Worm (Caenorhabditis elegans) whole organism, young adult: ENCODE data around the gene ZK250.13.

ENCODE experiments used
- B0019.2 ChIP-seq: fragments of 200-800 bp; sonication (Bioruptor generic); conservative IDR thresholded peaks from 2 replicates; pipeline ENCODE4 v1.3.6; 2022; ENCODE audit warnings: missing genetic modification reagents, missing genetic modification characterization, missing compliant biosample characterization
- F22D6.2 ChIP-seq: sonication (generic microtip); optimal IDR thresholded peaks from 2 replicates; lab custom pipeline; 2016; ENCODE audit warnings: mild to moderate bottlenecking, missing genetic modification characterization, missing compliant biosample characterization
- F37B4.10 ChIP-seq: fragments of 200-800 bp; sonication (Bioruptor generic); IDR thresholded peaks from 2 replicates; pipeline ENCODE4 v1.3.6; 2022; ENCODE audit warnings: missing genetic modification characterization, missing compliant biosample characterization
- F49E8.2 ChIP-seq: sonication (generic microtip); optimal IDR thresholded peaks from 3 replicates; lab custom pipeline; 2017; ENCODE audit warnings: missing genetic modification characterization, mild to moderate bottlenecking, missing compliant biosample characterization, antibody characterized with exemption, moderate library complexity; ENCODE audit not compliant: insufficient read depth
- K12H6.12 ChIP-seq: fragments of 200-800 bp; sonication (Bioruptor generic); optimal IDR thresholded peaks from 2 replicates; lab custom pipeline; 2018; ENCODE audit warnings: mild to moderate bottlenecking, missing genetic modification characterization, missing compliant biosample characterization
- T07F8.4 ChIP-seq: sonication (generic microtip); optimal IDR thresholded peaks from 2 replicates; lab custom pipeline; 2016; ENCODE audit warnings: mild to moderate bottlenecking, missing genetic modification characterization, moderate library complexity, missing compliant biosample characterization
- Y53F4B.3 ChIP-seq: fragments of 200-800 bp; sonication (Bioruptor generic); IDR thresholded peaks from 2 replicates; pipeline ENCODE4 v1.3.6; 2022; ENCODE audit warnings: missing genetic modification reagents, missing genetic modification characterization, missing compliant biosample characterization
- Y79H2A.3 ChIP-seq: fragments of 200-800 bp; sonication (Bioruptor generic); conservative IDR thresholded peaks from 2 replicates; pipeline ENCODE4 v1.3.6; 2022; ENCODE audit warnings: missing genetic modification reagents, missing genetic modification characterization, missing compliant biosample characterization
- athp-1 ChIP-seq: sonication (generic microtip); optimal IDR thresholded peaks from 2 replicates; lab custom pipeline; 2017; ENCODE audit warnings: mild to moderate bottlenecking, missing genetic modification characterization, missing compliant biosample characterization
- attf-3 ChIP-seq: fragments of 200-800 bp; sonication (Bioruptor generic); conservative IDR thresholded peaks from 2 replicates; pipeline ENCODE4 v1.3.6; 2022; ENCODE audit warnings: missing genetic modification reagents, missing genetic modification characterization, missing compliant biosample characterization
- attf-5 ChIP-seq: fragments of 200-800 bp; sonication (Bioruptor generic); optimal IDR thresholded peaks from 2 replicates; lab custom pipeline; 2018; ENCODE audit warnings: mild to moderate bottlenecking, missing genetic modification characterization, missing compliant biosample characterization
- cebp-1 ChIP-seq, 2 experiments: fragments of 200-800 bp in 1 of 2; sonication (Bioruptor generic) in 1 of 2; sonication (generic microtip) in 1 of 2; IDR thresholded peaks in 1 of 2; optimal IDR thresholded peaks in 1 of 2; 2 replicates each; pipeline versions ENCODE4 v1.3.6 to Lab custom; 2017 to 2022; ENCODE audit warnings: missing compliant biosample characterization in 2 of 2, missing genetic modification characterization in 2 of 2, mild to moderate bottlenecking in 1 of 2, missing genetic modification reagents in 1 of 2, moderate library complexity in 1 of 2
- ceh-58 ChIP-seq: fragments of 200-800 bp; sonication (Bioruptor generic); IDR thresholded peaks from 2 replicates; pipeline ENCODE4 v1.3.6; 2022; ENCODE audit warnings: missing genetic modification characterization, missing compliant biosample characterization
- dpff-1 ChIP-seq: sonication (generic microtip); optimal IDR thresholded peaks from 2 replicates; lab custom pipeline; 2017; ENCODE audit warnings: mild to moderate bottlenecking, missing genetic modification characterization, missing compliant biosample characterization
- ets-4 ChIP-seq: fragments of 200-800 bp; sonication (Bioruptor generic); optimal IDR thresholded peaks from 2 replicates; lab custom pipeline; 2018; ENCODE audit warnings: mild to moderate bottlenecking, missing genetic modification characterization, missing compliant biosample characterization
- gei-17 ChIP-seq: fragments of 200-800 bp; sonication (Bioruptor generic); optimal IDR thresholded peaks from 2 replicates; lab custom pipeline; 2018; ENCODE audit warnings: mild to moderate bottlenecking, missing genetic modification characterization, missing compliant biosample characterization
- him-1 ChIP-seq: sonication (generic microtip); optimal IDR thresholded peaks from 2 replicates; lab custom pipeline; 2016; ENCODE audit warnings: missing genotype, missing genetic modification reagents, missing genetic modification characterization, missing compliant biosample characterization
- hlh-12 ChIP-seq: sonication (generic microtip); optimal IDR thresholded peaks from 2 replicates; lab custom pipeline; 2016; ENCODE audit warnings: missing genetic modification characterization, missing compliant biosample characterization
- hsf-1 ChIP-seq: fragments of 200-800 bp; sonication (Bioruptor generic); IDR thresholded peaks from 2 replicates; pipeline ENCODE4 v1.3.6; 2022; ENCODE audit warnings: missing genetic modification reagents, missing genetic modification characterization, missing compliant biosample characterization
- lag-1 ChIP-seq: fragments of 200-800 bp; sonication (Bioruptor generic); IDR thresholded peaks from 2 replicates; pipeline ENCODE4 v1.3.6; 2022; ENCODE audit warnings: missing genetic modification reagents, missing genetic modification characterization, missing compliant biosample characterization
- let-607 ChIP-seq, 2 experiments: fragments of 200-800 bp in 1 of 2; sonication (Bioruptor generic) in 1 of 2; sonication (generic microtip) in 1 of 2; optimal IDR thresholded peaks; 2 replicates each; lab custom pipeline; 2016 to 2018; ENCODE audit warnings: mild to moderate bottlenecking in 2 of 2, missing compliant biosample characterization in 2 of 2, missing genetic modification characterization in 2 of 2, moderate library complexity in 2 of 2, missing genotype in 1 of 2
- lin-40 ChIP-seq: sonication (generic microtip); optimal IDR thresholded peaks from 2 replicates; lab custom pipeline; 2016; ENCODE audit warnings: missing genetic modification characterization, mild to moderate bottlenecking, missing compliant biosample characterization, missing genotype, missing genetic modification reagents
- madf-8 ChIP-seq: fragments of 200-800 bp; sonication (Bioruptor generic); conservative IDR thresholded peaks from 2 replicates; pipeline ENCODE4 v1.3.6; 2022; ENCODE audit warnings: missing genetic modification reagents, missing genetic modification characterization, missing compliant biosample characterization
- nfya-1 ChIP-seq: sonication (generic microtip); optimal IDR thresholded peaks from 2 replicates; lab custom pipeline; 2017; ENCODE audit warnings: antibody characterized with exemption, missing compliant biosample characterization, missing genetic modification characterization, borderline replicate concordance; ENCODE audit not compliant: insufficient read depth
- nfyb-1 ChIP-seq: fragments of 200-800 bp; sonication (Bioruptor generic); IDR thresholded peaks from 2 replicates; pipeline ENCODE4 v1.3.6; 2022; ENCODE audit warnings: missing genetic modification reagents, missing genetic modification characterization, missing compliant biosample characterization
- nhr-90 ChIP-seq: sonication (generic microtip); optimal IDR thresholded peaks from 2 replicates; lab custom pipeline; 2016; ENCODE audit warnings: missing genotype, mild to moderate bottlenecking, missing genetic modification characterization, missing compliant biosample characterization
- rcor-1 ChIP-seq: fragments of 200-800 bp; sonication (Bioruptor generic); IDR thresholded peaks from 2 replicates; pipeline ENCODE4 v1.3.6; 2022; ENCODE audit warnings: missing genetic modification reagents, missing genetic modification characterization, missing compliant biosample characterization
- sdz-38 ChIP-seq: sonication (generic microtip); optimal IDR thresholded peaks from 2 replicates; lab custom pipeline; 2016; ENCODE audit warnings: missing genotype, missing genetic modification characterization, missing compliant biosample characterization
- snpc-4 ChIP-seq, 5 experiments: fragments of 150-350 bp in 1 of 5; sonication (generic microtip) in 4 of 5; optimal IDR thresholded peaks; 2 replicates each; lab custom pipeline; 2014 to 2018; ENCODE audit warnings: missing genetic modification characterization in 5 of 5, missing biosample characterization in 3 of 5, antibody characterized with exemption in 2 of 5, mild to moderate bottlenecking in 2 of 5, missing compliant biosample characterization in 2 of 5, missing genotype in 2 of 5, moderate library complexity in 2 of 5, missing genetic modification reagents in 1 of 5
- somi-1 ChIP-seq: fragments of 200-800 bp; sonication (Bioruptor generic); optimal IDR thresholded peaks from 2 replicates; lab custom pipeline; 2018; ENCODE audit warnings: mild to moderate bottlenecking, missing genetic modification characterization, missing compliant biosample characterization
- sptf-2 ChIP-seq: fragments of 200-800 bp; sonication (Bioruptor generic); optimal IDR thresholded peaks from 2 replicates; lab custom pipeline; 2018; ENCODE audit warnings: mild to moderate bottlenecking, missing genetic modification characterization, missing compliant biosample characterization
- tlf-1 ChIP-seq: fragments of 200-800 bp; sonication (Bioruptor generic); optimal IDR thresholded peaks from 2 replicates; lab custom pipeline; 2018; ENCODE audit warnings: mild to moderate bottlenecking, missing genetic modification characterization, missing compliant biosample characterization
- unc-62 ChIP-seq: fragments of 150-350 bp; optimal IDR thresholded peaks from 2 replicates; lab custom pipeline; 2014; ENCODE audit warnings: missing biosample characterization, missing genetic modification reagents, missing genetic modification characterization
- zim-3 ChIP-seq: sonication (generic microtip); optimal IDR thresholded peaks from 2 replicates; lab custom pipeline; 2017; ENCODE audit warnings: mild to moderate bottlenecking, missing genetic modification characterization, moderate library complexity, missing compliant biosample characterization
- ztf-18 ChIP-seq: sonication (generic microtip); optimal IDR thresholded peaks from 2 replicates; lab custom pipeline; 2016; ENCODE audit warnings: missing genotype, mild to moderate bottlenecking, missing genetic modification characterization, missing compliant biosample characterization
- ztf-26 ChIP-seq: sonication (generic microtip); optimal IDR thresholded peaks from 2 replicates; lab custom pipeline; 2017; ENCODE audit warnings: missing genetic modification characterization, missing compliant biosample characterization
- ztf-6 ChIP-seq: fragments of 200-800 bp; sonication (Bioruptor generic); IDR thresholded peaks from 2 replicates; pipeline ENCODE4 v1.3.6; 2022; ENCODE audit warnings: missing genetic modification reagents, missing genetic modification characterization, missing compliant biosample characterization

ZK250.13 gene

DNA sequence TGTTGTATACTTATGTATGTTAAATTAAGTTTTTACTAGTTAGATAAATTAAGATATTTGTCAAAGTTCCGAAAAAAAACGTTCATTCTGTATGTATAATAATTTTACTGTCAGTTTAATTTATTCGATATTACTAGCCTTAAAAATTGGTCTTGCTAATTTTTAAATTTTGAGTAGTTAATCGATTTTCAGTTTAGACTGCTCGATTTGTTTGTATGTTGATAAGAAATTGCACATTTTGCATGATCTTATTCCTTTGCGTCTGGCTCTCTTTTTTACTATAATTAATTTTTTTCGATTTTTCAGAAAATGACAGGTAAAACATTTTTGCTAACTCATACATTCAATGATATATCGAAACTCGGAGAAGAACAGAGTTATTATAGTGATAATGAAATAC lies 39.6 kb downstream of the ZK250.13 start, which contains the start of gene math-24:
Gene math-24 (plus strand): TSS at position 301 of the 400 bp plus-strand sequence.
- no peak for TF ChIP-seq tlf-1
- TF ChIP-seq hsf-1 (GFP tag; lab: Robert Waterston, UW), result no peak
- no peak for TF ChIP-seq nfyb-1 (GFP tag; lab: Robert Waterston, UW)
- no peak for TF ChIP-seq snpc-4 (GFP tag; optimal IDR thresholded peaks at IDR 0.05; lab: Kevin White, UChicago)
- no peak for TF ChIP-seq snpc-4 (tag; optimal IDR thresholded peaks at IDR 0.05; lab: Kevin White, UChicago)
- no peak for TF ChIP-seq let-607 (tag; optimal IDR thresholded peaks at IDR 0.05; lab: Kevin White, UChicago)
- no peak for TF ChIP-seq Y79H2A.3
- TF ChIP-seq lag-1 (GFP tag; lab: Robert Waterston, UW), result no peak
- no peak for TF ChIP-seq F37B4.10
- TF ChIP-seq ztf-18 (tag; lab: Kevin White, UChicago), result no peak
- TF ChIP-seq unc-62 (GFP tag; lab: Kevin White, UChicago), result no peak
- no peak for TF ChIP-seq zim-3 (tag; lab: Kevin White, UChicago)
- TF ChIP-seq nhr-90 (tag; lab: Kevin White, UChicago), result no peak
- TF ChIP-seq madf-8 (GFP tag; lab: Robert Waterston, UW), result no peak
- TF ChIP-seq T07F8.4 (tag; lab: Kevin White, UChicago), result no peak
- no peak for TF ChIP-seq sdz-38 (tag; lab: Kevin White, UChicago)
- no peak for TF ChIP-seq dpff-1 (tag; lab: Kevin White, UChicago)
- no peak for TF ChIP-seq K12H6.12 (tag; lab: Kevin White, UChicago)
- TF ChIP-seq gei-17, result no peak
- TF ChIP-seq F49E8.2 (tag; lab: Kevin White, UChicago), result no peak
- no peak for TF ChIP-seq him-1

DNA sequence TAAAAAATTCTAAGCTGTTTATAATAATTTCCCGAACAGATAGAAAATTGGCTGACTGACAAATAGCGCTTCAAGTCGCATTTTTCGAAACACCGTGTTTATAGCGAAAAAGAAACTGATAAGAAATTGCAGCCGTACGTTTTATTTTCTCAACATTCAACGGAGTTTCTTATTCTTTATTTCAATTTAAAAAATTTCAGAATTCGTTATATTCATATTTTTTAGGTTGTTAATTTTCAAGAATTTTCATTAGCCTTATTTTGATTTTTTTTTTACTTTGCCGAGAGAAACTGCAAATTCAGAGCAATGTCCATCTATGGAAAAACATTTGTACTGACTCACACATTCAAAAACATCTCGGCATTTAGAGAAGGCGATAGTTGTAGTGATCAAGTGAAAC lies 41.6 kb downstream of the ZK250.13 start, which contains the start of gene C46F9.6:
Gene C46F9.6 (plus strand): TSS at position 301 of the 400 bp plus-strand sequence.
- TF ChIP-seq Y79H2A.3 (no peak), lin-40 (tag; lab: Kevin White, UChicago) (no peak), zim-3 (tag; lab: Kevin White, UChicago) (no peak), athp-1 (tag; lab: Kevin White, UChicago) (no peak), sptf-2 (no peak), F22D6.2 (no peak)

DNA sequence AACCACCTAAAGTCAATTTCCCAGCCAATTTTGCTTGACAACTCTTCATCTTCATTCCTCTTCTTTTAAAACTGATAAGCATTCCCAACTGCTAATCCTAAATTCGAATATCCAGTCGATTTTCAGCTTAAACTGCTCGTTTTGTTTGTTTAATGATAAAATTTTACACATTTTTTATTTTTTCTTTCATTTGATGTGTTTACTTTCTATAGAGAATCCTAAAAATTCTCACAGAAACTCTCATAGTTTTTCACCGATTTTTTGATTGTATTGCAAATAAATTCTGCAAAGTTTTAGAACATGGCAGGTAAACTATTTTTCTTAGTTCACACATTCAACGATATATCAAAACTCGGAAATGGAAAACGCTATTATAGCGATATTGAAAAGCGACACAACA lies 43.8 kb downstream of the ZK250.13 start, which contains the start of gene math-25:
Gene math-25 (plus strand): TSS at position 301 of the 400 bp plus-strand sequence.
- TF ChIP-seq unc-62 (GFP tag; lab: Kevin White, UChicago) (no peak), rcor-1 (GFP tag; lab: Robert Waterston, UW) (no peak), ceh-58 (GFP tag; lab: Robert Waterston, UW) (no peak), ets-4 (GFP tag; lab: Kevin White, UChicago) (no peak), ztf-26 (tag; lab: Kevin White, UChicago) (no peak), nfya-1 (tag; lab: Kevin White, UChicago) (no peak), B0019.2 (GFP tag; lab: Robert Waterston, UW) (no peak), attf-3 (no peak), sptf-2 (no peak), attf-5 (GFP tag; lab: Kevin White, UChicago) (no peak), cebp-1 (GFP tag; IDR thresholded peaks at IDR 0.05; lab: Robert Waterston, UW) (no peak), cebp-1 (tag; optimal IDR thresholded peaks at IDR 0.05; lab: Kevin White, UChicago) (no peak), him-1 (no peak), lag-1 (GFP tag; lab: Robert Waterston, UW) (no peak), ztf-6 (no peak), F37B4.10 (no peak), somi-1 (GFP tag; lab: Kevin White, UChicago) (no peak), Y53F4B.3 (GFP tag; lab: Robert Waterston, UW) (no peak), hlh-12 (tag; lab: Kevin White, UChicago) (no peak)
- TF ChIP-seq, all 124 proteins: peak for 0
